Worm (Caenorhabditis elegans) whole organism, late embryonic: ENCODE measurements around the gene T28C6.10.

ENCODE experiments used
- K09A11.1 ChIP-seq: sonication (generic microtip); optimal IDR thresholded peaks from 2 replicates; lab custom pipeline; 2017; ENCODE audit warnings: antibody characterized with exemption, mild to moderate bottlenecking, missing genetic modification characterization, missing compliant biosample characterization; ENCODE audit not compliant: insufficient read depth
- Y22D7AL.16 ChIP-seq: sonication (generic microtip); optimal IDR thresholded peaks from 2 replicates; lab custom pipeline; 2016; ENCODE audit warnings: missing genetic modification characterization, missing compliant biosample characterization
- ceh-14 ChIP-seq: sonication (generic microtip); optimal IDR thresholded peaks from 2 replicates; lab custom pipeline; 2016; ENCODE audit warnings: missing genotype, missing genetic modification characterization, missing compliant biosample characterization
- ceh-18 ChIP-seq: sonication (generic microtip); optimal IDR thresholded peaks from 2 replicates; lab custom pipeline; 2016; ENCODE audit warnings: missing genetic modification characterization, missing compliant biosample characterization
- ceh-2 ChIP-seq: sonication (generic microtip); optimal IDR thresholded peaks from 2 replicates; lab custom pipeline; 2016; ENCODE audit warnings: missing genotype, missing genetic modification characterization, missing compliant biosample characterization
- ceh-30 ChIP-seq: fragments of 150-350 bp; optimal IDR thresholded peaks from 2 replicates; lab custom pipeline; 2014; ENCODE audit warnings: missing biosample characterization, missing genetic modification characterization
- ceh-34 ChIP-seq: sonication (generic microtip); optimal IDR thresholded peaks from 2 replicates; lab custom pipeline; 2016; ENCODE audit warnings: mild to moderate bottlenecking, missing genetic modification characterization, missing compliant biosample characterization
- hlh-13 ChIP-seq: fragments of 200-800 bp; sonication (Bioruptor generic); optimal IDR thresholded peaks from 2 replicates; lab custom pipeline; 2018; ENCODE audit warnings: mild to moderate bottlenecking, missing genetic modification characterization, missing compliant biosample characterization
- hlh-6 ChIP-seq: sonication (generic microtip); optimal IDR thresholded peaks from 2 replicates; lab custom pipeline; 2016; ENCODE audit warnings: missing genotype, missing genetic modification characterization, missing compliant biosample characterization
- lim-6 ChIP-seq: sonication (generic microtip); optimal IDR thresholded peaks from 2 replicates; lab custom pipeline; 2016; ENCODE audit warnings: missing genetic modification characterization, missing compliant biosample characterization
- madf-2 ChIP-seq: sonication (generic microtip); optimal IDR thresholded peaks from 2 replicates; lab custom pipeline; 2017; ENCODE audit warnings: missing genetic modification characterization, missing compliant biosample characterization
- mec-3 ChIP-seq: sonication (generic microtip); optimal IDR thresholded peaks from 2 replicates; lab custom pipeline; 2016; ENCODE audit warnings: borderline replicate concordance, missing genetic modification characterization, missing compliant biosample characterization
- nfya-1 ChIP-seq: sonication (generic microtip); optimal IDR thresholded peaks from 2 replicates; lab custom pipeline; 2017; ENCODE audit warnings: missing genetic modification characterization, mild to moderate bottlenecking, missing compliant biosample characterization, antibody characterized with exemption, moderate library complexity
- pha-4 ChIP-seq: fragments of 150-350 bp; optimal IDR thresholded peaks from 2 replicates; lab custom pipeline; 2018; ENCODE audit warnings: missing biosample characterization, missing genetic modification reagents, missing genetic modification characterization
- rnt-1 ChIP-seq: sonication (generic microtip); optimal IDR thresholded peaks from 2 replicates; lab custom pipeline; 2016; ENCODE audit warnings: missing genetic modification characterization, missing compliant biosample characterization
- sdc-2 ChIP-seq: sonication (generic microtip); optimal IDR thresholded peaks from 2 replicates; lab custom pipeline; 2016; ENCODE audit warnings: missing genotype, missing genetic modification characterization, missing compliant biosample characterization
- tbx-2 ChIP-seq: sonication (generic microtip); optimal IDR thresholded peaks from 2 replicates; lab custom pipeline; 2016; ENCODE audit warnings: missing genetic modification characterization, missing compliant biosample characterization
- unc-55 ChIP-seq: sonication (generic microtip); optimal IDR thresholded peaks from 2 replicates; lab custom pipeline; 2017; ENCODE audit warnings: missing biosample characterization, missing genetic modification reagents, missing genetic modification characterization

The T28C6.10 gene

DNA sequence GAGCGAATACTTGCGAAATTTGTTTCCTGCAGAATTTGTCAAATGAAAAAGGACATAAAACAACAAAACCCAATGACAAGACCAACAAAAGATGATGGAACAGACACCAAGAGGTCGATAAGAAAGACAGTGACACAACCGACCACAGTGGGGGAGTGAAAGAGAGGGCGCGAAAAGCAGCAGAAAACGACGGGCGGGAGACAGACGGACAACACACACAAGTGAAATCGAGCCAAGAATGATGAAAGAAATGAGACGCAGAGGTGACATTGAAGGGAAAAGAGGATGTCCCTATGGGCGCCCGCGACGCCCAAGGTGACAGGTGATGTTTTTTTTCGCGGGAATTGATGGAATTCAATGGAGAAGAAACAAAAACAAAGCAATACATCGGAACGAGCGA, 48.4 kb downstream of the T28C6.10 start:
- TF ChIP-seq rnt-1 (tag; lab: Kevin White, UChicago) = peak; percentile 24
- peak; percentile 72 for TF ChIP-seq ceh-18
- no peak for TF ChIP-seq sdc-2 (tag; lab: Kevin White, UChicago)
- TF ChIP-seq pha-4 (tag; lab: Kevin White, UChicago) = no peak
- peak; percentile 78 for TF ChIP-seq unc-55 (GFP tag; lab: Kevin White, UChicago)
- TF ChIP-seq nfya-1 (tag; lab: Kevin White, UChicago) = peak; percentile 5
- peak; percentile 45 for TF ChIP-seq hlh-6

DNA sequence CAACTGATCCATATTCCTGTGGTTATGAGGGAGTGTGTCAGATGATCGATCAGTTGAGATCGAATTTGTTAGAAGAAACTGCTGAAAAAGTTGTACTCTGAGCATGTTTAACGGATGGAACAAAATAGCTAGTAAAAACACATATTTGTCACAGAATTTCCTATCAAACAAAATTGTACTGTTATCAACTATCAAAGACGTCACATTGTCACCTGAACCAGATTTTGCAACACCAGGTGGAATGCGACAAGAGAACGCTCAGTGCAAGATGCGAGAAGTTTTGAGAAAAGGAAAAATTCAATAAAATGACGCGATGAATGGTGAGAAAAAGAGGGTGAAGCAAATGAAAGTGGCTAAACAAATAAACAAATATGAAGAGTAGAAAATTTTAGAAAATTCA, 49.8 kb downstream of the T28C6.10 start:
- TF ChIP-seq mec-3 (no peak), ceh-30 (tag; lab: Kevin White, UChicago) (no peak), K09A11.1 (no peak), pha-4 (tag; lab: Kevin White, UChicago) (no peak), ceh-2 (no peak), Y22D7AL.16 (no peak), ceh-34 (tag; lab: Kevin White, UChicago) (no peak), sdc-2 (tag; lab: Kevin White, UChicago) (no peak), ceh-14 (tag; lab: Kevin White, UChicago) (no peak), madf-2 (tag; lab: Kevin White, UChicago) (no peak), lim-6 (no peak), nfya-1 (tag; lab: Kevin White, UChicago) (no peak), unc-55 (GFP tag; lab: Kevin White, UChicago) (no peak), tbx-2 (tag; lab: Kevin White, UChicago) (no peak), hlh-13 (GFP tag; lab: Kevin White, UChicago) (no peak)
